Fruit fly (Drosophila melanogaster): ENCODE measurements around the gene CG2113.

DNA sequence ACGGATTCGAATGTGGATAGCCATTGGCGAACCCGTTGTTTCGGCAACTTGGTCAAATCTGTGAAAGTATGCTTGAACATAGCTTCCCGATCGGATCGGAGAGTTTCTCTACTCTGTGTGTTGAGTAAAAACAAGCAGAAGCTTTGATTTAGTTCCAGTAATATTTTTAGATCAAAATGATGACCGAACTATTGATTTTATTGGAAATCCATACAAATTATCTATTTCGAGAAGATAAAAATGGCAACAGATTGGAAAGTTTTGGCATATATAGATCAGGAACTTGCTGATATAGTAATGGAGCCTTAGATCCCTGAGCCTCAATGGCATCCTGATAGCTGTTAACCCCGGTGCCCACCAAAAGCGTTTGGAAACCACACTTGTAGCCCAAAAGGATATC is 21.0 kb downstream of the CG2113 start, which contains the start of gene CG32488:
- TF ChIP-seq OdsH (GFP tag; optimal IDR thresholded peaks at IDR 0.05): no peak
- TF ChIP-seq Vsx2 (GFP tag; optimal IDR thresholded peaks at IDR 0.05; ENCODE audit: partially characterized antibody): no peak
- TF ChIP-seq sage (GFP tag; optimal IDR thresholded peaks at IDR 0.05): no peak
- no peak for TF ChIP-seq Hr83 (GFP tag; optimal IDR thresholded peaks at IDR 0.05; ENCODE audit: poor library complexity, severe bottlenecking)
- no peak for TF ChIP-seq h (GFP tag; optimal IDR thresholded peaks at IDR 0.05)
- no peak for TF ChIP-seq Sp1 (GFP tag; optimal IDR thresholded peaks at IDR 0.05)
- no peak for TF ChIP-seq Dfd (GFP tag; optimal IDR thresholded peaks at IDR 0.05)
- no peak for TF ChIP-seq Abd-B (GFP tag; optimal IDR thresholded peaks at IDR 0.05)
- no peak for TF ChIP-seq Dif (GFP tag; optimal IDR thresholded peaks at IDR 0.05; ENCODE audit: partially characterized antibody)
- TF ChIP-seq dsf (GFP tag; optimal IDR thresholded peaks at IDR 0.05; ENCODE audit: borderline replicate concordance): no peak
- TF ChIP-seq psq (GFP tag; optimal IDR thresholded peaks at IDR 0.05): no peak
